Worm (Caenorhabditis elegans) whole organism, young adult: ENCODE measurements around the gene gur-5.
A peak's percentile ranks its signal among the peaks of the same experiment; 100 is the strongest.

Experiments used
- C06A6.2 ChIP-seq: fragments of 200-800 bp; sonication (Bioruptor generic); conservative IDR thresholded peaks from 2 replicates; pipeline ENCODE4 v1.3.6; 2022; ENCODE audit warnings: missing genetic modification characterization, missing compliant biosample characterization
- D2030.7 ChIP-seq: fragments of 200-800 bp; sonication (Bioruptor generic); IDR thresholded peaks from 2 replicates; pipeline ENCODE4 v1.3.6; 2022; ENCODE audit warnings: missing genetic modification reagents, missing genetic modification characterization, missing compliant biosample characterization
- F10E7.11 ChIP-seq: sonication (generic microtip); optimal IDR thresholded peaks from 2 replicates; lab custom pipeline; 2017; ENCODE audit warnings: mild to moderate bottlenecking, missing genetic modification characterization, moderate library complexity, missing compliant biosample characterization
- F33H1.4 ChIP-seq: fragments of 200-800 bp; sonication (Bioruptor generic); IDR thresholded peaks from 2 replicates; pipeline ENCODE4 v1.3.6; 2022; ENCODE audit warnings: missing genetic modification reagents, missing genetic modification characterization, missing compliant biosample characterization
- F39B2.1 ChIP-seq: fragments of 200-800 bp; sonication (Bioruptor generic); IDR thresholded peaks from 2 replicates; pipeline ENCODE4 v1.3.6; 2022; ENCODE audit warnings: missing genetic modification reagents, missing genetic modification characterization, missing compliant biosample characterization
- F49E8.2 ChIP-seq: sonication (generic microtip); optimal IDR thresholded peaks from 3 replicates; lab custom pipeline; 2017; ENCODE audit warnings: missing genetic modification characterization, mild to moderate bottlenecking, missing compliant biosample characterization, antibody characterized with exemption, moderate library complexity; ENCODE audit not compliant: insufficient read depth
- F52B5.7 ChIP-seq: sonication (generic microtip); optimal IDR thresholded peaks from 2 replicates; lab custom pipeline; 2016; ENCODE audit warnings: mild to moderate bottlenecking, missing genetic modification characterization, missing compliant biosample characterization
- K11D2.4 ChIP-seq: fragments of 200-800 bp; sonication (Bioruptor generic); IDR thresholded peaks from 2 replicates; pipeline ENCODE4 v1.3.6; 2022; ENCODE audit warnings: missing genetic modification reagents, missing genetic modification characterization, missing compliant biosample characterization
- K12H6.12 ChIP-seq: fragments of 200-800 bp; sonication (Bioruptor generic); optimal IDR thresholded peaks from 2 replicates; lab custom pipeline; 2018; ENCODE audit warnings: mild to moderate bottlenecking, missing genetic modification characterization, missing compliant biosample characterization
- T07F8.4 ChIP-seq: sonication (generic microtip); optimal IDR thresholded peaks from 2 replicates; lab custom pipeline; 2016; ENCODE audit warnings: mild to moderate bottlenecking, missing genetic modification characterization, moderate library complexity, missing compliant biosample characterization
- Y56A3A.18 ChIP-seq: fragments of 200-800 bp; sonication (Bioruptor generic); IDR thresholded peaks from 2 replicates; pipeline ENCODE4 v1.3.6; 2022; ENCODE audit warnings: missing genetic modification reagents, missing genetic modification characterization, missing compliant biosample characterization
- Y95B8A.8 ChIP-seq: fragments of 200-800 bp; sonication (Bioruptor generic); IDR thresholded peaks from 2 replicates; pipeline ENCODE4 v1.3.6; 2022; ENCODE audit warnings: missing genetic modification reagents, missing genetic modification characterization, missing compliant biosample characterization
- aptf-2 ChIP-seq: fragments of 200-800 bp; sonication (Bioruptor generic); conservative IDR thresholded peaks from 2 replicates; pipeline ENCODE4 v1.3.6; 2022; ENCODE audit warnings: missing genetic modification reagents, missing genetic modification characterization, missing compliant biosample characterization
- bed-2 ChIP-seq: fragments of 200-800 bp; sonication (Bioruptor generic); IDR thresholded peaks from 2 replicates; pipeline ENCODE4 v1.3.6; 2022; ENCODE audit warnings: missing genetic modification reagents, missing genetic modification characterization, missing compliant biosample characterization
- cebp-1 ChIP-seq, 2 experiments: fragments of 200-800 bp in 1 of 2; sonication (Bioruptor generic) in 1 of 2; sonication (generic microtip) in 1 of 2; IDR thresholded peaks in 1 of 2; optimal IDR thresholded peaks in 1 of 2; 2 replicates each; pipeline versions ENCODE4 v1.3.6 to Lab custom; 2017 to 2022; ENCODE audit warnings: missing compliant biosample characterization in 2 of 2, missing genetic modification characterization in 2 of 2, mild to moderate bottlenecking in 1 of 2, missing genetic modification reagents in 1 of 2, moderate library complexity in 1 of 2
- ceh-27 ChIP-seq: fragments of 200-800 bp; sonication (Bioruptor generic); optimal IDR thresholded peaks from 2 replicates; lab custom pipeline; 2018; ENCODE audit warnings: mild to moderate bottlenecking, missing genetic modification characterization, moderate library complexity, missing compliant biosample characterization
- ceh-79 ChIP-seq: sonication (generic microtip); optimal IDR thresholded peaks from 2 replicates; lab custom pipeline; 2017; ENCODE audit warnings: mild to moderate bottlenecking, missing genetic modification characterization, missing compliant biosample characterization
- die-1 ChIP-seq: sonication (generic microtip); optimal IDR thresholded peaks from 2 replicates; lab custom pipeline; 2016; ENCODE audit warnings: missing genotype, mild to moderate bottlenecking, missing genetic modification characterization, missing compliant biosample characterization
- dox-1 ChIP-seq: fragments of 200-800 bp; sonication (Bioruptor generic); IDR thresholded peaks from 2 replicates; pipeline ENCODE4 v1.3.6; 2022; ENCODE audit warnings: missing genetic modification reagents, missing genetic modification characterization, missing compliant biosample characterization
- efl-1 ChIP-seq: fragments of 150-350 bp; optimal IDR thresholded peaks from 2 replicates; lab custom pipeline; 2014; ENCODE audit warnings: missing biosample characterization, missing genetic modification reagents, missing genetic modification characterization
- egl-18 ChIP-seq: fragments of 200-800 bp; sonication (Bioruptor generic); IDR thresholded peaks from 2 replicates; pipeline ENCODE4 v1.3.6; 2022; ENCODE audit warnings: missing genetic modification reagents, missing genetic modification characterization, missing compliant biosample characterization
- ekl-4 ChIP-seq: fragments of 200-800 bp; sonication (Bioruptor generic); IDR thresholded peaks from 2 replicates; pipeline ENCODE4 v1.3.6; 2022; ENCODE audit warnings: missing genetic modification reagents, missing genetic modification characterization, missing compliant biosample characterization
- him-1 ChIP-seq: sonication (generic microtip); optimal IDR thresholded peaks from 2 replicates; lab custom pipeline; 2016; ENCODE audit warnings: missing genotype, missing genetic modification reagents, missing genetic modification characterization, missing compliant biosample characterization
- hlh-12 ChIP-seq: sonication (generic microtip); optimal IDR thresholded peaks from 2 replicates; lab custom pipeline; 2016; ENCODE audit warnings: missing genetic modification characterization, missing compliant biosample characterization
- hmg-1.2 ChIP-seq: fragments of 200-800 bp; sonication (Bioruptor generic); IDR thresholded peaks from 2 replicates; pipeline ENCODE4 v1.3.6; 2022; ENCODE audit warnings: missing genetic modification reagents, missing genetic modification characterization, missing compliant biosample characterization
- hsf-1 ChIP-seq: fragments of 200-800 bp; sonication (Bioruptor generic); IDR thresholded peaks from 2 replicates; pipeline ENCODE4 v1.3.6; 2022; ENCODE audit warnings: missing genetic modification reagents, missing genetic modification characterization, missing compliant biosample characterization
- lag-1 ChIP-seq: fragments of 200-800 bp; sonication (Bioruptor generic); IDR thresholded peaks from 2 replicates; pipeline ENCODE4 v1.3.6; 2022; ENCODE audit warnings: missing genetic modification reagents, missing genetic modification characterization, missing compliant biosample characterization
- let-526 ChIP-seq: fragments of 200-800 bp; sonication (Bioruptor generic); IDR thresholded peaks from 2 replicates; pipeline ENCODE4 v1.3.6; 2022; ENCODE audit warnings: missing genetic modification reagents, missing genetic modification characterization, missing compliant biosample characterization
- lir-1 ChIP-seq: fragments of 200-800 bp; sonication (Bioruptor generic); conservative IDR thresholded peaks from 2 replicates; pipeline ENCODE4 v1.3.6; 2022; ENCODE audit warnings: missing genetic modification reagents, missing genetic modification characterization, missing compliant biosample characterization
- lsy-27 ChIP-seq: sonication (generic microtip); optimal IDR thresholded peaks from 2 replicates; lab custom pipeline; 2017; ENCODE audit warnings: missing genetic modification characterization, mild to moderate bottlenecking, missing compliant biosample characterization, antibody characterized with exemption, missing genotype, borderline replicate concordance; ENCODE audit not compliant: insufficient read depth
- madf-3 ChIP-seq: fragments of 200-800 bp; sonication (Bioruptor generic); IDR thresholded peaks from 2 replicates; pipeline ENCODE4 v1.3.6; 2022; ENCODE audit warnings: missing genetic modification reagents, missing genetic modification characterization, missing compliant biosample characterization
- madf-6 ChIP-seq: fragments of 200-800 bp; sonication (Bioruptor generic); IDR thresholded peaks from 2 replicates; pipeline ENCODE4 v1.3.6; 2022; ENCODE audit warnings: missing genetic modification reagents, missing genetic modification characterization, missing compliant biosample characterization
- mel-28 ChIP-seq: sonication (generic microtip); optimal IDR thresholded peaks from 2 replicates; lab custom pipeline; 2016; ENCODE audit warnings: borderline replicate concordance, mild to moderate bottlenecking, missing genetic modification characterization, missing compliant biosample characterization
- mes-4 ChIP-seq: sonication (generic microtip); optimal IDR thresholded peaks from 2 replicates; lab custom pipeline; 2016; ENCODE audit warnings: missing genotype, missing genetic modification characterization, missing compliant biosample characterization
- mxl-1 ChIP-seq: sonication (generic microtip); optimal IDR thresholded peaks from 2 replicates; lab custom pipeline; 2016; ENCODE audit warnings: missing genetic modification characterization, missing compliant biosample characterization
- nfya-2 ChIP-seq: fragments of 200-800 bp; sonication (Bioruptor generic); IDR thresholded peaks from 2 replicates; pipeline ENCODE4 v1.3.6; 2022; ENCODE audit warnings: missing genetic modification reagents, missing genetic modification characterization, missing compliant biosample characterization
- nfyb-1 ChIP-seq: fragments of 200-800 bp; sonication (Bioruptor generic); IDR thresholded peaks from 2 replicates; pipeline ENCODE4 v1.3.6; 2022; ENCODE audit warnings: missing genetic modification reagents, missing genetic modification characterization, missing compliant biosample characterization
- nhr-90 ChIP-seq: sonication (generic microtip); optimal IDR thresholded peaks from 2 replicates; lab custom pipeline; 2016; ENCODE audit warnings: missing genotype, mild to moderate bottlenecking, missing genetic modification characterization, missing compliant biosample characterization
- pbrm-1 ChIP-seq: fragments of 200-800 bp; sonication (Bioruptor generic); IDR thresholded peaks from 2 replicates; pipeline ENCODE4 v1.3.6; 2022; ENCODE audit warnings: missing genetic modification reagents, missing genetic modification characterization, missing compliant biosample characterization
- rcor-1 ChIP-seq: fragments of 200-800 bp; sonication (Bioruptor generic); IDR thresholded peaks from 2 replicates; pipeline ENCODE4 v1.3.6; 2022; ENCODE audit warnings: missing genetic modification reagents, missing genetic modification characterization, missing compliant biosample characterization
- rec-8 ChIP-seq, 2 experiments: sonication (generic microtip); optimal IDR thresholded peaks; 2 replicates each; lab custom pipeline; 2016; ENCODE audit warnings: mild to moderate bottlenecking in 2 of 2, missing genetic modification characterization in 2 of 2, missing genetic modification reagents in 2 of 2, missing genotype in 2 of 2, missing biosample characterization in 1 of 2, missing compliant biosample characterization in 1 of 2, moderate library complexity in 1 of 2
- repo-1 ChIP-seq: sonication (generic microtip); optimal IDR thresholded peaks from 2 replicates; lab custom pipeline; 2017; ENCODE audit warnings: mild to moderate bottlenecking, missing genetic modification characterization, missing compliant biosample characterization
- snpc-1.3 ChIP-seq: sonication (generic microtip); optimal IDR thresholded peaks from 2 replicates; lab custom pipeline; 2017; ENCODE audit warnings: missing genetic modification characterization, mild to moderate bottlenecking, missing compliant biosample characterization, antibody characterized with exemption, moderate library complexity, missing genotype, missing genetic modification reagents; ENCODE audit not compliant: insufficient read depth
- somi-1 ChIP-seq: fragments of 200-800 bp; sonication (Bioruptor generic); optimal IDR thresholded peaks from 2 replicates; lab custom pipeline; 2018; ENCODE audit warnings: mild to moderate bottlenecking, missing genetic modification characterization, missing compliant biosample characterization
- tbx-9 ChIP-seq: sonication (generic microtip); optimal IDR thresholded peaks from 2 replicates; lab custom pipeline; 2016; ENCODE audit warnings: borderline replicate concordance, missing genetic modification characterization, inconsistent platforms, missing compliant biosample characterization
- tlf-1 ChIP-seq: fragments of 200-800 bp; sonication (Bioruptor generic); optimal IDR thresholded peaks from 2 replicates; lab custom pipeline; 2018; ENCODE audit warnings: mild to moderate bottlenecking, missing genetic modification characterization, missing compliant biosample characterization
- ztf-25 ChIP-seq: fragments of 200-800 bp; sonication (Bioruptor generic); IDR thresholded peaks from 2 replicates; pipeline ENCODE4 v1.3.6; 2022; ENCODE audit warnings: missing genetic modification reagents, missing genetic modification characterization, missing compliant biosample characterization
- ztf-3 ChIP-seq: fragments of 200-800 bp; sonication (Bioruptor generic); optimal IDR thresholded peaks from 2 replicates; lab custom pipeline; 2018; ENCODE audit warnings: mild to moderate bottlenecking, missing genetic modification characterization, missing compliant biosample characterization

The gur-5 gene

ce11 chrII:5237699-5238098, 47.4 kb upstream of the gur-5 start (continued):
- no peak for TF ChIP-seq tbx-9 (tag; lab: Kevin White, UChicago)
- no peak for TF ChIP-seq tlf-1
- no peak for TF ChIP-seq Y56A3A.18 (GFP tag; lab: Robert Waterston, UW)
- no peak for TF ChIP-seq F49E8.2 (tag; lab: Kevin White, UChicago)
- peak; percentile 70 for TF ChIP-seq him-1 (tag; lab: Kevin White, UChicago)
- peak; percentile 0 for TF ChIP-seq ceh-27 (GFP tag; lab: Kevin White, UChicago)
- no peak for TF ChIP-seq somi-1
- peak; percentile 78 for TF ChIP-seq pbrm-1 (GFP tag; lab: Robert Waterston, UW)
- no peak for TF ChIP-seq F52B5.7
- no peak for TF ChIP-seq aptf-2
- TF ChIP-seq snpc-1.3 (tag; lab: Kevin White, UChicago): no peak
- TF ChIP-seq hsf-1: no peak
- TF ChIP-seq madf-3 (GFP tag; lab: Robert Waterston, UW): no peak
- peak; percentile 53; the same call in 1 of the 2 replicates for TF ChIP-seq ekl-4
- TF ChIP-seq ceh-79 (tag; lab: Kevin White, UChicago): no peak
- TF ChIP-seq K12H6.12: no peak
- peak; percentile 1 for TF ChIP-seq nhr-90 (tag; lab: Kevin White, UChicago)
- no peak for TF ChIP-seq bed-2 (GFP tag; lab: Robert Waterston, UW)
- no peak for TF ChIP-seq mxl-1
- no peak for TF ChIP-seq K11D2.4 (GFP tag; lab: Robert Waterston, UW)
- no peak for TF ChIP-seq mel-28
- TF ChIP-seq efl-1 (GFP tag; lab: Kevin White, UChicago): no peak
- no peak for TF ChIP-seq lag-1 (GFP tag; lab: Robert Waterston, UW)
- peak; percentile 54 for TF ChIP-seq D2030.7 (GFP tag; lab: Robert Waterston, UW)
- TF ChIP-seq die-1: peak; percentile 33
- no peak for TF ChIP-seq rcor-1 (GFP tag; lab: Robert Waterston, UW)
- no peak for TF ChIP-seq let-526
- no peak for TF ChIP-seq lir-1
- no peak for TF ChIP-seq C06A6.2
- no peak; the same call in 1 of the 2 replicates for TF ChIP-seq F33H1.4
- no peak for TF ChIP-seq Y95B8A.8
- TF ChIP-seq mes-4 (tag; lab: Kevin White, UChicago): no peak
- TF ChIP-seq hmg-1.2: peak; percentile 59
- no peak for TF ChIP-seq F39B2.1 (GFP tag; lab: Robert Waterston, UW)
- TF ChIP-seq ztf-3 (GFP tag; lab: Kevin White, UChicago): no peak
- TF ChIP-seq madf-6 (GFP tag; lab: Robert Waterston, UW): peak; percentile 52; the same call in 1 of the 2 replicates
- TF ChIP-seq ztf-25 (GFP tag; lab: Robert Waterston, UW): peak; percentile 64; the same call in 1 of the 2 replicates
- TF ChIP-seq T07F8.4 (tag; lab: Kevin White, UChicago): no peak
- TF ChIP-seq lsy-27 (tag; lab: Kevin White, UChicago): no peak
- no peak for TF ChIP-seq rec-8 (tag; optimal IDR thresholded peaks at IDR 0.05; lab: Kevin White, UChicago)
- peak; percentile 80 for TF ChIP-seq nfyb-1 (GFP tag; lab: Robert Waterston, UW)
- TF ChIP-seq egl-18 (GFP tag; lab: Robert Waterston, UW): no peak
- TF ChIP-seq repo-1 (tag; lab: Kevin White, UChicago): no peak
- TF ChIP-seq nfya-2 (GFP tag; lab: Robert Waterston, UW): no peak
- peak; percentile 64; the same call in 1 of the 2 replicates for TF ChIP-seq dox-1
- TF ChIP-seq hlh-12 (tag; lab: Kevin White, UChicago): no peak
- no peak for TF ChIP-seq F10E7.11
- TF ChIP-seq cebp-1 (GFP tag; IDR thresholded peaks at IDR 0.05; lab: Robert Waterston, UW): no peak
- no peak for TF ChIP-seq cebp-1 (tag; optimal IDR thresholded peaks at IDR 0.05; lab: Kevin White, UChicago)
